Worm (Caenorhabditis elegans) whole organism, L3 larva: ENCODE data around the gene ZK154.6.

Experiments
- ceh-16 ChIP-seq: sonication (generic microtip); optimal IDR thresholded peaks from 2 replicates; lab custom pipeline; 2017; ENCODE audit warnings: missing biosample characterization, missing genetic modification characterization
- ceh-82 ChIP-seq: fragments of 150-350 bp; optimal IDR thresholded peaks from 2 replicates; lab custom pipeline; 2014; ENCODE audit warnings: missing biosample characterization, missing genetic modification characterization
- ceh-9 ChIP-seq: sonication (generic microtip); optimal IDR thresholded peaks from 2 replicates; lab custom pipeline; 2018; ENCODE audit warnings: missing biosample characterization, missing genetic modification characterization
- mdl-1 ChIP-seq: fragments of 150-350 bp; optimal IDR thresholded peaks from 2 replicates; lab custom pipeline; 2014; ENCODE audit warnings: missing biosample characterization, missing genetic modification characterization
- nfya-1 ChIP-seq: sonication (generic microtip); optimal IDR thresholded peaks from 2 replicates; lab custom pipeline; 2017; ENCODE audit warnings: missing genetic modification characterization, mild to moderate bottlenecking, missing compliant biosample characterization, antibody characterized with exemption, moderate library complexity; ENCODE audit not compliant: insufficient read depth
- nhr-12 ChIP-seq: fragments of 150-350 bp; optimal IDR thresholded peaks from 2 replicates; lab custom pipeline; 2014; ENCODE audit warnings: missing biosample characterization, missing genetic modification characterization
- nhr-237 ChIP-seq: fragments of 150-350 bp; optimal IDR thresholded peaks from 2 replicates; lab custom pipeline; 2014; ENCODE audit warnings: missing biosample characterization, missing genetic modification characterization
- nhr-77 ChIP-seq: fragments of 150-350 bp; optimal IDR thresholded peaks from 2 replicates; lab custom pipeline; 2014; ENCODE audit warnings: missing biosample characterization, missing genetic modification characterization
- ztf-4 ChIP-seq: fragments of 150-350 bp; optimal IDR thresholded peaks from 2 replicates; lab custom pipeline; 2014; ENCODE audit warnings: missing biosample characterization, missing genetic modification characterization

DNA sequence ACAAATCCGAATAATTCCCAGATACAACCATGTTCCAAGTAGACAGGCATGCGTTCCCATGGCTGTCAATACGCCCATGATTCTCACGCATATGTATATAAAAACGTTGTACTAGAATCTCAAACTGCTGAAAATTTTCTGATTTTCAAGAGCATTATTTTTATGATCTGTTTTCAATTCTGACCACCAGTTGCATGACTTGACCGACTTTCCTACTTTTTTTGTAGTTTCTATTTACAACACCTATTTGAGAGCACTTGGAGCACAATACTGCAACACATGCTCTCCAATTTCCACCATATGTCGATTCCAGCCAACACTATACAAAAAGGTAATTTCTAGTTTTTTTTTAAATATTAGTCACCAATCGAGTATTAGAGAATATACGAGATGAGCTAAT is 49.4 kb downstream of the ZK154.6 start, which contains the start of gene ref-2:
- no peak for TF ChIP-seq nfya-1
- no peak for TF ChIP-seq nhr-237
- TF ChIP-seq mdl-1 (tag; lab: Kevin White, UChicago): no peak
- TF ChIP-seq ceh-16: no peak
- TF ChIP-seq nhr-12 (tag; lab: Kevin White, UChicago): no peak
- TF ChIP-seq ceh-82: no peak
- TF ChIP-seq ztf-4 (tag; lab: Kevin White, UChicago): no peak
- no peak for TF ChIP-seq nhr-77
- no peak for TF ChIP-seq ceh-9 (tag; lab: Kevin White, UChicago)
